Worm (Caenorhabditis elegans): ENCODE results near the gene fbxc-31.

The fbxc-31 gene

DNA sequence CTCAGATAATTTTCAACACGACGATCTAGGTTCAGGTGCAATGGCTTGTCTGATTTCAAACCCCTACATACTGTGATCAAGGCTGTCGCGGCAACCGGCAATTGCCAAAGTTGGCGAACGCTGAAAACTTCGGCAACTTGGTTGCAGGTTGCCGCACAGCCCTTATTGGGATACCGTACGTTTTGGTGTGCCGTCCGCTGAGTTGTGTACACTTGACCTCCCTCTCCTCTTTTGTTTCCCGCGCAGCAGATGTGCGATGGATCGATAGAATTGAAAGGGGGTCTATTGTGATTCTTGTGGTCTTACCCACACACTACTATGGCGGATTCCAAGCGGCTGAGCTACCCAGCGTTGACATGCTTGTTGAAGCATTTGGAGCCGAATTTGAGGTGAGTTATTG, 48.4 kb downstream of the fbxc-31 start, which contains the start of the genes C32B5.18 and C32B5.7:
Gene C32B5.18, plus strand, starts transcription at position 301 of the 400 bp plus-strand sequence.
Gene C32B5.7, plus strand, starts transcription at position 311 of the 400 bp plus-strand sequence.
- no peak for TF ChIP-seq pag-3 (tag; optimal IDR thresholded peaks at IDR 0.05; ENCODE audit: borderline replicate concordance)
- no peak for TF ChIP-seq pha-4 (tag; optimal IDR thresholded peaks at IDR 0.05)
- TF ChIP-seq unc-86 (tag; optimal IDR thresholded peaks at IDR 0.05): no peak

DNA sequence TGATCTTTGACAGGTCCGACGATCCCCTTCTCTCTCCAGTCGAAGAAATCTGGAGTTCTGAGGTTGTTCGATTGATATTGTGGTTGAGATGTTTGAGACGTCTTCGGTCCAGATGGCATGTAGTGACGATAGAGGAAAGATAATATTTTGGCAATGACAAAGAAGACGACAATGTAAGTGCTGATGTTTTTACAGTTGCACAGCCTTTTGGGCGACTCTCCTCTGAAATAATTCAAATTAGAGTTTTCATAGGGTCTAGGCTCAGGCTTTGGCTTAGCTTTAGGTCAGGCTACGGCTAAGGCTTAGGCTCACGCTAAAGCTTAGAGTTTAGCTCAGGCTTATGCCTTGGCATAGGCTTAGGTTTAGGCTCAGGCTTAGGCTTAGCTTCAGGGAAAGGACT, 50.2 kb downstream of the fbxc-31 start, which contains the start of gene C32B5.13:
Gene C32B5.13, minus strand, starts transcription at position 101 of the 400 bp plus-strand sequence.
- TF ChIP-seq fkh-6 (tag; optimal IDR thresholded peaks at IDR 0.05): no peak
- TF ChIP-seq madf-2 (tag; optimal IDR thresholded peaks at IDR 0.05): no peak
- TF ChIP-seq tbx-7 (tag; optimal IDR thresholded peaks at IDR 0.05): no peak
- TF ChIP-seq sdc-2 (tag; optimal IDR thresholded peaks at IDR 0.05): no peak
- no peak for TF ChIP-seq ceh-6 (GFP tag; optimal IDR thresholded peaks at IDR 0.05)
- TF ChIP-seq unc-86 (tag; optimal IDR thresholded peaks at IDR 0.05): no peak
- TF ChIP-seq pros-1 (tag; optimal IDR thresholded peaks at IDR 0.05): no peak
- no peak for TF ChIP-seq K09A11.1 (tag; optimal IDR thresholded peaks at IDR 0.05; ENCODE audit: insufficient read depth)
- no peak for TF ChIP-seq ceh-22 (tag; optimal IDR thresholded peaks at IDR 0.05)
- TF ChIP-seq pag-3 (tag; optimal IDR thresholded peaks at IDR 0.05; ENCODE audit: borderline replicate concordance): no peak
- no peak for TF ChIP-seq mec-3 (tag; optimal IDR thresholded peaks at IDR 0.05; ENCODE audit: borderline replicate concordance)
- TF ChIP-seq ztf-16 (tag; optimal IDR thresholded peaks at IDR 0.05): no peak
- TF ChIP-seq ets-4 (tag; optimal IDR thresholded peaks at IDR 0.05): no peak
- TF ChIP-seq fkh-10 (GFP tag; optimal IDR thresholded peaks at IDR 0.05): no peak
- TF ChIP-seq hlh-13 (GFP tag; optimal IDR thresholded peaks at IDR 0.05): no peak
- no peak for TF ChIP-seq ttx-3 (tag; optimal IDR thresholded peaks at IDR 0.05)
- TF ChIP-seq fax-1 (tag; optimal IDR thresholded peaks at IDR 0.05): no peak
- TF ChIP-seq C38D4.7 (GFP tag; optimal IDR thresholded peaks at IDR 0.05): no peak
- TF ChIP-seq pha-2 (tag; optimal IDR thresholded peaks at IDR 0.05): no peak
- no peak for TF ChIP-seq npax-4 (tag; optimal IDR thresholded peaks at IDR 0.05)

Data from whole organism, late embryonic.